Worm (Caenorhabditis elegans) whole organism, L4 larva: ENCODE results near the gene F16G10.5.
A peak's percentile ranks its signal among the peaks of the same experiment; 100 is the strongest.

ENCODE experiments used
- F10B5.3 ChIP-seq: sonication (generic microtip); optimal IDR thresholded peaks from 2 replicates; lab custom pipeline; 2016; ENCODE audit warnings: mild to moderate bottlenecking, missing genetic modification characterization, missing compliant biosample characterization
- R02D3.7 ChIP-seq: fragments of 150-350 bp; sonication (generic microtip); optimal IDR thresholded peaks from 3 replicates; lab custom pipeline; 2014; ENCODE audit warnings: missing biosample characterization, missing genetic modification characterization
- T20F7.1 ChIP-seq: fragments of 200-800 bp; sonication (Bioruptor generic); optimal IDR thresholded peaks from 2 replicates; lab custom pipeline; 2018; ENCODE audit warnings: mild to moderate bottlenecking, missing genetic modification characterization, missing compliant biosample characterization
- Y105C5A.15 ChIP-seq: fragments of 200-800 bp; sonication (Bioruptor generic); IDR thresholded peaks from 2 replicates; pipeline ENCODE4 v1.3.6; 2022; ENCODE audit warnings: missing genetic modification characterization, missing compliant biosample characterization
- Y48G9A.11 ChIP-seq: fragments of 200-800 bp; sonication (Bioruptor generic); IDR thresholded peaks from 2 replicates; pipeline ENCODE4 v1.3.6; 2022; ENCODE audit warnings: missing genetic modification reagents, missing genetic modification characterization, missing compliant biosample characterization
- Y5F2A.4 ChIP-seq: fragments of 200-800 bp; sonication (Bioruptor generic); optimal IDR thresholded peaks from 2 replicates; lab custom pipeline; 2018; ENCODE audit warnings: mild to moderate bottlenecking, missing genetic modification characterization, missing compliant biosample characterization
- Y75B8A.6 ChIP-seq: fragments of 200-800 bp; sonication (Bioruptor generic); IDR thresholded peaks from 2 replicates; pipeline ENCODE4 v1.3.6; 2022; ENCODE audit warnings: missing genetic modification reagents, missing genetic modification characterization, missing compliant biosample characterization
- ZK337.2 ChIP-seq: fragments of 200-800 bp; sonication (Bioruptor generic); IDR thresholded peaks from 2 replicates; pipeline ENCODE4 v1.3.6; 2022; ENCODE audit warnings: missing genetic modification reagents, missing genetic modification characterization, missing compliant biosample characterization
- aha-1 ChIP-seq: fragments of 150-350 bp; peaks from one replicate; lab custom pipeline; 2014; ENCODE audit warnings: missing biosample characterization, missing genetic modification characterization
- attf-4 ChIP-seq: sonication (generic microtip); optimal IDR thresholded peaks from 3 replicates; lab custom pipeline; 2017; ENCODE audit warnings: missing biosample characterization, missing genetic modification characterization
- ceh-32 ChIP-seq: sonication (generic microtip); optimal IDR thresholded peaks from 2 replicates; lab custom pipeline; 2016; ENCODE audit warnings: mild to moderate bottlenecking, missing genetic modification characterization, missing compliant biosample characterization; ENCODE audit not compliant: poor library complexity
- ctbp-1 ChIP-seq: fragments of 200-800 bp; sonication (Bioruptor generic); IDR thresholded peaks from 2 replicates; pipeline ENCODE4 v1.3.6; 2022; ENCODE audit warnings: missing genetic modification reagents, missing genetic modification characterization, missing compliant biosample characterization
- daf-16 ChIP-seq, 3 experiments: sonication (generic microtip); optimal IDR thresholded peaks; 2 replicates each; lab custom pipeline; 2016 to 2017; ENCODE audit warnings: missing genetic modification characterization in 3 of 3, missing genetic modification reagents in 3 of 3, mild to moderate bottlenecking in 2 of 3, missing compliant biosample characterization in 2 of 3, missing biosample characterization in 1 of 3, moderate library complexity in 1 of 3
- daf-8 ChIP-seq: fragments of 200-800 bp; sonication (Bioruptor generic); IDR thresholded peaks from 2 replicates; pipeline ENCODE4 v1.3.6; 2022; ENCODE audit warnings: missing genetic modification characterization, missing compliant biosample characterization
- dmd-8 ChIP-seq: fragments of 200-800 bp; sonication (Bioruptor generic); IDR thresholded peaks from 2 replicates; pipeline ENCODE4 v1.3.6; 2022; ENCODE audit warnings: missing genetic modification characterization, missing compliant biosample characterization
- dpl-1 ChIP-seq: fragments of 150-350 bp; optimal IDR thresholded peaks from 2 replicates; lab custom pipeline; 2014; ENCODE audit warnings: missing biosample characterization, missing genetic modification reagents, missing genetic modification characterization
- duxl-1 ChIP-seq: sonication (generic microtip); optimal IDR thresholded peaks from 2 replicates; lab custom pipeline; 2016; ENCODE audit warnings: mild to moderate bottlenecking, missing genetic modification characterization, moderate library complexity, missing compliant biosample characterization; ENCODE audit not compliant: poor library complexity
- gei-8 ChIP-seq: fragments of 200-800 bp; sonication (Bioruptor generic); optimal IDR thresholded peaks from 2 replicates; lab custom pipeline; 2018; ENCODE audit warnings: mild to moderate bottlenecking, missing genetic modification characterization, missing compliant biosample characterization
- hlh-30 ChIP-seq: sonication (generic microtip); optimal IDR thresholded peaks from 2 replicates; lab custom pipeline; 2017; ENCODE audit warnings: antibody characterized with exemption, mild to moderate bottlenecking, missing genetic modification characterization, missing compliant biosample characterization; ENCODE audit not compliant: insufficient read depth
- hmg-1.1 ChIP-seq: fragments of 200-800 bp; sonication (Bioruptor generic); IDR thresholded peaks from 2 replicates; pipeline ENCODE4 v1.3.6; 2022; ENCODE audit warnings: missing genetic modification reagents, missing genetic modification characterization, missing compliant biosample characterization
- jun-1 ChIP-seq: fragments of 150-350 bp; optimal IDR thresholded peaks from 2 replicates; lab custom pipeline; 2014; ENCODE audit warnings: missing biosample characterization, missing genetic modification reagents, missing genetic modification characterization
- lim-7 ChIP-seq: fragments of 200-800 bp; sonication (Bioruptor generic); IDR thresholded peaks from 2 replicates; pipeline ENCODE4 v1.3.6; 2022; ENCODE audit warnings: missing genetic modification characterization, missing compliant biosample characterization
- lin-13 ChIP-seq: fragments of 150-350 bp; optimal IDR thresholded peaks from 2 replicates; lab custom pipeline; 2014; ENCODE audit warnings: missing biosample characterization, missing genetic modification reagents, missing genetic modification characterization
- lin-15B ChIP-seq: fragments of 150-350 bp; sonication (generic microtip); optimal IDR thresholded peaks from 3 replicates; lab custom pipeline; 2014; ENCODE audit warnings: missing biosample characterization, missing genetic modification characterization
- lir-3 ChIP-seq: sonication (generic microtip); optimal IDR thresholded peaks from 2 replicates; lab custom pipeline; 2016; ENCODE audit warnings: mild to moderate bottlenecking, missing genetic modification characterization, missing compliant biosample characterization
- mdl-1 ChIP-seq, 2 experiments: fragments of 150-350 bp in 1 of 2; sonication (generic microtip) in 1 of 2; optimal IDR thresholded peaks; 2 replicates each; lab custom pipeline; 2014 to 2017; ENCODE audit warnings: missing biosample characterization in 2 of 2, missing genetic modification characterization in 2 of 2
- nhr-237 ChIP-seq: sonication (generic microtip); optimal IDR thresholded peaks from 2 replicates; lab custom pipeline; 2017; ENCODE audit warnings: missing biosample characterization, missing genetic modification characterization
- nhr-28 ChIP-seq: fragments of 150-350 bp; optimal IDR thresholded peaks from 2 replicates; lab custom pipeline; 2014; ENCODE audit warnings: missing biosample characterization, missing genetic modification characterization
- nhr-42 ChIP-seq: fragments of 200-800 bp; sonication (Bioruptor generic); IDR thresholded peaks from 2 replicates; pipeline ENCODE4 v1.3.6; 2022; ENCODE audit warnings: missing genetic modification characterization, missing compliant biosample characterization
- nhr-77 ChIP-seq: fragments of 150-350 bp; optimal IDR thresholded peaks from 2 replicates; lab custom pipeline; 2014; ENCODE audit warnings: missing biosample characterization, missing genetic modification characterization
- php-3 ChIP-seq: fragments of 200-800 bp; sonication (Bioruptor generic); IDR thresholded peaks from 2 replicates; pipeline ENCODE4 v1.3.6; 2022; ENCODE audit warnings: missing genetic modification reagents, missing genetic modification characterization, missing compliant biosample characterization
- rbr-2 ChIP-seq: sonication (generic microtip); optimal IDR thresholded peaks from 2 replicates; lab custom pipeline; 2016; ENCODE audit warnings: missing genotype, missing genetic modification characterization, missing compliant biosample characterization
- sdz-12 ChIP-seq: fragments of 200-800 bp; sonication (Bioruptor generic); optimal IDR thresholded peaks from 2 replicates; lab custom pipeline; 2018; ENCODE audit warnings: mild to moderate bottlenecking, missing genetic modification characterization, missing compliant biosample characterization
- skn-1 ChIP-seq: fragments of 150-350 bp; optimal IDR thresholded peaks from 2 replicates; lab custom pipeline; 2014; ENCODE audit warnings: missing biosample characterization, missing genetic modification characterization
- tra-1 ChIP-seq: fragments of 200-800 bp; sonication (Bioruptor generic); IDR thresholded peaks from 2 replicates; pipeline ENCODE4 v1.3.6; 2022; ENCODE audit warnings: missing genetic modification reagents, missing genetic modification characterization, missing compliant biosample characterization
- unc-62 ChIP-seq, 3 experiments: fragments of 150-350 bp in 1 of 3; sonication (generic microtip); optimal IDR thresholded peaks in 2 of 3; peaks in 1 of 3; 1 replicate in 1 of 3; 2 replicates in 2 of 3; lab custom pipeline; 2014 to 2017; ENCODE audit warnings: missing biosample characterization in 3 of 3, missing genetic modification characterization in 3 of 3, missing genetic modification reagents in 3 of 3, missing genotype in 1 of 3

Gene F16G10.5

ce11 chrII:2342004-2342479, 25.1 kb upstream of the F16G10.5 start, which contains the start of gene F43C11.6:
Gene F43C11.6 (plus strand): TSS chrII:2342429.
- peak; percentile 67 for TF ChIP-seq Y48G9A.11
- TF ChIP-seq duxl-1: peak; percentile 20
- TF ChIP-seq T20F7.1 (GFP tag; lab: Kevin White, UChicago): peak; percentile 94
- TF ChIP-seq hlh-30 (tag; lab: Kevin White, UChicago): peak; percentile 59
- no peak for TF ChIP-seq sdz-12 (GFP tag; lab: Kevin White, UChicago)
- no peak for TF ChIP-seq attf-4 (tag; lab: Kevin White, UChicago)
- peak; percentile 71 for TF ChIP-seq aha-1 (tag; lab: Kevin White, UChicago)
- TF ChIP-seq dpl-1 (GFP tag; lab: Kevin White, UChicago): peak; percentile 38
- TF ChIP-seq R02D3.7: peak; percentile 67
- peak; percentile 21 for TF ChIP-seq nhr-77

DNA sequence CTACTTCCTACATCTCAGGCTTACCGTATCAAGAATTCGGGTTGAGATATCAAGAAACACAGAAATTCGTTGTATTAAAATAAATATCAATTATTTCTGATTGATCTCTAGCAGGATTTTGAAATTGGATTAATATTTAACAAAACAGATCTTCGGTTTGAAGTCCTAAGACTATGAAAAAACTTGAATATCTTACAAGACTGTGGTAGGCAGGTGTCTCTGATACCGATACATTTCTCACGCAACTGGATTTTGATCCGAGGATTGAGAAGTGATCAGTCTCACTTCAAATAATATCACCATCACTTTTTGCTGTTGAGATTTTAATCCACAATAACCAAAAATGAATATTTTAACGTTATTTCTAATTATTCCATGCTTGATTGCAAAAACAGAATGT, 20.4 kb upstream of the F16G10.5 start, which contains the start of gene F43C11.4:
F43C11.4 (plus strand) TSS at position 301 of the 400 bp plus-strand sequence.
- TF ChIP-seq tra-1 (GFP tag; lab: Robert Waterston, UW) (no peak), lim-7 (no peak), F10B5.3 (tag; lab: Kevin White, UChicago) (no peak), nhr-237 (tag; lab: Kevin White, UChicago) (no peak)
- TF ChIP-seq, all 104 proteins: peak for 0

- TF ChIP-seq unc-62 (GFP tag; optimal IDR thresholded peaks at IDR 0.05 in 1 of 2; lab: Kevin White, UChicago) (no peak), unc-62 (tag; optimal IDR thresholded peaks at IDR 0.05; lab: Kevin White, UChicago) (no peak), daf-16 (GFP tag; optimal IDR thresholded peaks at IDR 0.05; lab: Kevin White, UChicago) (no peak), daf-16 (tag; optimal IDR thresholded peaks at IDR 0.05; lab: Kevin White, UChicago) (no peak), gei-8 (no peak), lin-15B (no peak), hmg-1.1 (GFP tag; lab: Robert Waterston, UW) (no peak), skn-1 (tag; lab: Kevin White, UChicago) (no peak), jun-1 (no peak), daf-8 (GFP tag; lab: Robert Waterston, UW) (no peak), Y5F2A.4 (no peak), nhr-42 (GFP tag; lab: Robert Waterston, UW) (no peak), ZK337.2 (GFP tag; lab: Robert Waterston, UW) (no peak), Y105C5A.15 (GFP tag; lab: Robert Waterston, UW) (no peak), lir-3 (tag; lab: Kevin White, UChicago) (no peak), php-3 (no peak), dmd-8 (no peak), lin-13 (GFP tag; lab: Kevin White, UChicago) (no peak), Y75B8A.6 (GFP tag; lab: Robert Waterston, UW) (no peak), ceh-32 (tag; lab: Kevin White, UChicago) (no peak), ctbp-1 (no peak), mdl-1 (tag; optimal IDR thresholded peaks at IDR 0.05; lab: Kevin White, UChicago) (no peak)
- TF ChIP-seq, all 104 proteins: peak for 0
These were observed 14.6 kb upstream of the F16G10.5 start, which contains the start of gene F43C11.10 for ce11 chrII:2352546-2352945. Gene F43C11.10 (minus strand): TSS chrII:2352646.

DNA sequence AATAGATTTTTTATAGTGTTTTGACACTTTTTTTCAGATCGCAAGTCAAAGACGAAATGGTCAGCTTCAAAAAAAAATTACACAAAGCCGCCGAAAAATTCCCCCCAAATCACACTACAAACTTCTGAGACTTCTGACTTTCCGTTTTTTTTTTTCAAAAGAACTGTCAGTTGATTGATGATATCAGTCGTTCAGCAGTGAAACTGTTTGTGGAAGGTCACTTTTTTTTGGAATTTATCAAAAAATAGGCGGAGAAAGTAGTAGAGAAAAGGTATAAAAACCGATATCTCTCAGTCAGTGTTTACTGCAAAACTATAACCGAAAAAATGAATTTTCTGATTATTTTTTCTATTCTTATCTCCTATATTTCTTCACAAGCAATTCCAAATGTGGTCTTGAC, 14.1 kb upstream of the F16G10.5 start, which contains the start of gene F43C11.3:
F43C11.3 (plus strand) TSS at position 301 of the 400 bp plus-strand sequence.
- no peak for TF ChIP-seq rbr-2
- TF ChIP-seq nhr-28: peak; percentile 43
